Fruit fly (Drosophila melanogaster): ENCODE data around the gene Brf.

Gene Brf

DNA sequence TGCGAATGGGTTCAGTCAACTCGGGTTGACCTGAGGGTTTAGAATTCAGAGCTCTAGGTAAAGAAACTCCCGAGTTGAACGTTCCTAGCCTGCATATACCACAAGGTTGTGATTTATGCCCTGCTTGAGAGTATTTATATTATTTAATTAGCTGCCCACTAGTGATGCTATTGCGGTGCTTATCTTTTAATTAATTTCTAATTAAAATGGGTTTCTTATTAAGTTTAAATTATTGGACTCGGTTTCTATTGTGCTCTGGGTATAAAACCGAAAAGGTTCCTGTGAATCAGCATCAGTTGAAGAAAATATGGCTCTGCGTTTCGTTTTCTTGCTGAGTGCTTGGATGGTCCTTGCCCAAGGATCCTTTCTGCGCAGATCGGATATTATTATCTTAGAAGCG, 24.3 kb upstream of the Brf start, which contains the start of gene CG5866:
TSS of gene CG5866 (plus strand) at position 301 of the 400 bp plus-strand sequence.
- no peak for TF ChIP-seq CG6813 (GFP tag; optimal IDR thresholded peaks at IDR 0.05)
- no peak for TF ChIP-seq CG3281 (GFP tag; optimal IDR thresholded peaks at IDR 0.05)
- no peak for TF ChIP-seq CG17829 (tag; optimal IDR thresholded peaks at IDR 0.05)
- no peak for TF ChIP-seq bcd (GFP tag; optimal IDR thresholded peaks at IDR 0.05)
- TF ChIP-seq CG8089 (GFP tag; optimal IDR thresholded peaks at IDR 0.05): no peak
- TF ChIP-seq nmo (GFP tag; optimal IDR thresholded peaks at IDR 0.05): no peak
- no peak for TF ChIP-seq kay (GFP tag; optimal IDR thresholded peaks at IDR 0.05)
- TF ChIP-seq Elba2 (GFP tag; optimal IDR thresholded peaks at IDR 0.05): no peak
- TF ChIP-seq CG17612 (GFP tag; IDR thresholded peaks at IDR 0.05): no peak
- no peak for TF ChIP-seq Scr (GFP tag; IDR thresholded peaks at IDR 0.05; ENCODE audit: partially characterized antibody)
- TF ChIP-seq nerfin-2 (GFP tag; IDR thresholded peaks at IDR 0.05; ENCODE audit: partially characterized antibody): no peak
- TF ChIP-seq row (GFP tag; IDR thresholded peaks at IDR 0.05): no peak
- TF ChIP-seq CoRest (tag; optimal IDR thresholded peaks at IDR 0.05): no peak
- no peak for TF ChIP-seq hkb (optimal IDR thresholded peaks at IDR 0.05)
- TF ChIP-seq hkb (GFP tag; IDR thresholded peaks at IDR 0.05): no peak
- TF ChIP-seq jumu (GFP tag; optimal IDR thresholded peaks at IDR 0.05): no peak
- TF ChIP-seq CG4404 (GFP tag; IDR thresholded peaks at IDR 0.05): no peak
- no peak for TF ChIP-seq lilli (GFP tag; optimal IDR thresholded peaks at IDR 0.05)
- no peak for TF ChIP-seq vnd (GFP tag; IDR thresholded peaks at IDR 0.05; ENCODE audit: partially characterized antibody)

- TF ChIP-seq ato (GFP tag; IDR thresholded peaks at IDR 0.05; ENCODE audit: partially characterized antibody): no peak
- no peak for TF ChIP-seq ap (GFP tag; IDR thresholded peaks at IDR 0.05)
- TF ChIP-seq CG7271 (tag; optimal IDR thresholded peaks at IDR 0.05): no peak
- no peak for TF ChIP-seq CG10462 (GFP tag; optimal IDR thresholded peaks at IDR 0.05)
- TF ChIP-seq org-1 (GFP tag; optimal IDR thresholded peaks at IDR 0.05): no peak
- no peak for TF ChIP-seq GATAe (GFP tag; conservative IDR thresholded peaks at IDR 0.05)
- no peak for TF ChIP-seq MBD-R2 (GFP tag; IDR thresholded peaks at IDR 0.05)
- no peak for TF ChIP-seq CG2199 (GFP tag; IDR thresholded peaks at IDR 0.05)
- no peak for TF ChIP-seq CG4404 (GFP tag; IDR thresholded peaks at IDR 0.05)
- no peak for TF ChIP-seq croc (GFP tag; conservative IDR thresholded peaks at IDR 0.05)
- no peak for TF ChIP-seq yki (optimal IDR thresholded peaks at IDR 0.05)
- no peak for TF ChIP-seq CG6765 (GFP tag; optimal IDR thresholded peaks at IDR 0.05)
- TF ChIP-seq CG1647 (GFP tag; optimal IDR thresholded peaks at IDR 0.05): no peak
- no peak for TF ChIP-seq Sin3A (optimal IDR thresholded peaks at IDR 0.05)
These were observed 22.5 kb upstream of the Brf start, which contains the start of gene CG42822 for dm6 chr3R:17413601-17414000. Gene CG42822, plus strand, starts transcription at chr3R:17413901.

DNA sequence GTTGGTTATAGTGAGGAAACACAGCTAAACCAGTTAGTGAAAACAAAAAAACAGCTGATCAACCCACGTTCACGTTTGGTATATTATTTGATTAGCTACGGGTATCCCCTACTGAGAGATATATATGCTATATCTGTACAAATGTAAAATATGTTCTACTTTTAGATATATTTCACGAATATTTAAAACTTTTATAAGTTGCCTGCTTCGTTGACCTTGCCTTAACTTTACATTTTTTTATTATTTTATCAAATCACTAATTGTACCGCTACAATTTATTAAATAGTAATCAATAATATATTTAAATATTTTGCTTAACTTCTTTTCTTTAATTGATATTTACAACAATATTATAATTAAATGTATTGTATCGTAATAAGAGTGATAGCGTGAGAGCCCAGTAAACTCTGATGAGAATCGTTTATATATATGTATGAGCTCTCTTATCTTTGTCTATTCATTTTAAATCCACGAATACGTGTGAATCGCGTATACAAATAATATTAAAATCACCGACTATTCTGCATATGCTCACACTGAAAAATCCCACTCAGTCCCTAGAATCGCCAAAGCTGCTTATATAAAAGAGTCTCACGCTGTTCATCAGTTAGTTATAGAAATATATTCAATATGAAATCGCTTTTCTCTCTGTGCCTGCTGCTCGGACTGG, 21.5 kb upstream of the Brf start, which contains the start of gene CG42821:
TSS of gene CG42821 (plus strand) at position 620 of the 670 bp plus-strand sequence.
- TF ChIP-seq CG31441 (GFP tag; IDR thresholded peaks at IDR 0.05) (no peak), ERR (GFP tag; optimal IDR thresholded peaks at IDR 0.05) (no peak), CG42726 (GFP tag; IDR thresholded peaks at IDR 0.05; ENCODE audit: partially characterized antibody) (no peak), Ptx1 (GFP tag; IDR thresholded peaks at IDR 0.05) (no peak), CG2120 (GFP tag; optimal IDR thresholded peaks at IDR 0.05) (peak; percentile 10), CG10274 (GFP tag; optimal IDR thresholded peaks at IDR 0.05) (peak; percentile 78), D19B (GFP tag; optimal IDR thresholded peaks at IDR 0.05) (peak; percentile 22), gem (tag; optimal IDR thresholded peaks at IDR 0.05) (peak; percentile 51), CG1832 (GFP tag; optimal IDR thresholded peaks at IDR 0.05) (no peak), gt (GFP tag; IDR thresholded peaks at IDR 0.05) (no peak), Lpt (GFP tag; optimal IDR thresholded peaks at IDR 0.05) (no peak), Fer3 (tag; optimal IDR thresholded peaks at IDR 0.05) (peak; percentile 32), Oaz (GFP tag; IDR thresholded peaks at IDR 0.05) (no peak), dati (GFP tag; IDR thresholded peaks at IDR 0.05) (no peak), CG10147 (GFP tag; optimal IDR thresholded peaks at IDR 0.05) (peak; percentile 74), sens (GFP tag) (peak; percentile 22), fu2 (GFP tag; optimal IDR thresholded peaks at IDR 0.05) (no peak), Hr3 (GFP tag; optimal IDR thresholded peaks at IDR 0.05) (no peak), chm (GFP tag; IDR thresholded peaks at IDR 0.05) (no peak), crol (GFP tag; IDR thresholded peaks at IDR 0.05) (no peak)
